Worm (Caenorhabditis elegans): Measurements from ENCODE around the gene F56D5.9.

The F56D5.9 gene

ce11 chrIV:9376550-9376949, 45.8 kb downstream of the F56D5.9 start:
- TF ChIP-seq snpc-3.4 (tag; optimal IDR thresholded peaks at IDR 0.05) (no peak), snpc-1.3 (tag; optimal IDR thresholded peaks at IDR 0.05; ENCODE audit: insufficient read depth) (no peak), lsl-1 (GFP tag; optimal IDR thresholded peaks at IDR 0.05) (no peak), B0261.1 (tag; optimal IDR thresholded peaks at IDR 0.05) (no peak), nhr-120 (GFP tag; IDR thresholded peaks at IDR 0.05) (no peak), ceh-79 (tag; optimal IDR thresholded peaks at IDR 0.05) (no peak), lin-40 (tag; optimal IDR thresholded peaks at IDR 0.05) (peak; percentile 30), F57C9.4 (tag; optimal IDR thresholded peaks at IDR 0.05) (no peak), rpc-1 (optimal IDR thresholded peaks at IDR 0.05) (no peak), rpc-1 (tag; optimal IDR thresholded peaks at IDR 0.05) (no peak), efl-1 (GFP tag; optimal IDR thresholded peaks at IDR 0.05) (no peak), tbp1 (GFP tag; optimal IDR thresholded peaks at IDR 0.05) (no peak), chd-7 (tag; optimal IDR thresholded peaks at IDR 0.05) (no peak), ztf-26 (tag; optimal IDR thresholded peaks at IDR 0.05) (peak; percentile 56), somi-1 (GFP tag; optimal IDR thresholded peaks at IDR 0.05) (peak; percentile 10), K11D2.4 (GFP tag; IDR thresholded peaks at IDR 0.05) (peak; percentile 63; the same call in 1 of the 2 replicates)

DNA sequence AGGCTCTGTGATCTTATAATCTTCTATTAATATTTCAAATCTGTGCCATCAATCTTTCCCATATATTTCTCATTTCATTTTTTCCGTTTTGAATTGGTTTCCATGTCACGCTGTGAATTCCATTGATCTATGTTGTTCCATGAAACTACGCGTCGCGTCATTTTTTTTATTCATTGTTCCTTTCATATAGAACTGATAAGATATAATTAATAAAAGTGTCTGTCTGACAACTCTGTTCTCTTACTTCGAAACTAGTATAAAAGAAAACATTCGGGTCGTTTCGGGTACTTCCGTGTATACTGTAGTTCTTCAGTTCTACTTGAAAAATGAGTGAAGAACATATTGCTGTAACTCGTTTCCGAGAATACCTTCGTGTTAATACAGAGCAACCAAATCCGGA, 47.8 kb downstream of the F56D5.9 start, which contains the start of gene C10C5.3:
Gene C10C5.3 (plus strand): TSS at position 301 of the 400 bp plus-strand sequence.
- TF ChIP-seq fkh-3 (tag; optimal IDR thresholded peaks at IDR 0.05) (no peak), D2030.7 (GFP tag; IDR thresholded peaks at IDR 0.05) (no peak), B0336.3 (GFP tag; IDR thresholded peaks at IDR 0.05) (no peak), rcor-1 (GFP tag; IDR thresholded peaks at IDR 0.05) (no peak), nfya-2 (GFP tag; IDR thresholded peaks at IDR 0.05) (no peak), ztf-22 (GFP tag; optimal IDR thresholded peaks at IDR 0.05) (no peak), hlh-12 (tag; optimal IDR thresholded peaks at IDR 0.05) (no peak), nhr-80 (tag; optimal IDR thresholded peaks at IDR 0.05) (no peak), nhr-120 (GFP tag; IDR thresholded peaks at IDR 0.05) (no peak), Y53G8AR.9 (GFP tag; conservative IDR thresholded peaks at IDR 0.05) (no peak), F52B5.7 (tag; optimal IDR thresholded peaks at IDR 0.05) (no peak), F10E7.11 (tag; optimal IDR thresholded peaks at IDR 0.05) (no peak), efl-1 (GFP tag; optimal IDR thresholded peaks at IDR 0.05) (no peak), unc-62 (GFP tag; optimal IDR thresholded peaks at IDR 0.05) (no peak), nfyb-1 (GFP tag; IDR thresholded peaks at IDR 0.05) (no peak), lin-26 (GFP tag; IDR thresholded peaks at IDR 0.05) (no peak), bed-2 (GFP tag; IDR thresholded peaks at IDR 0.05) (no peak)

- TF ChIP-seq cebp-1 (GFP tag; IDR thresholded peaks at IDR 0.05) (peak; percentile 93), cebp-1 (tag; optimal IDR thresholded peaks at IDR 0.05) (peak; percentile 93), atf-7 (tag; optimal IDR thresholded peaks at IDR 0.05) (no peak), nhr-80 (tag; optimal IDR thresholded peaks at IDR 0.05) (peak; percentile 33), rcor-1 (GFP tag; IDR thresholded peaks at IDR 0.05) (no peak), attf-3 (GFP tag; conservative IDR thresholded peaks at IDR 0.05) (no peak), unc-62 (GFP tag; optimal IDR thresholded peaks at IDR 0.05) (peak; percentile 96), Y53G8AR.9 (GFP tag; conservative IDR thresholded peaks at IDR 0.05) (no peak)
Observed at ce11 chrIV:9371126-9371525, 51.2 kb downstream of the F56D5.9 start, which contains the start of gene fbxc-58. fbxc-58 (plus strand) TSS chrIV:9371508.
